Worm (Caenorhabditis elegans): ENCODE measurements around the gene F01F1.2.

The F01F1.2 gene

DNA sequence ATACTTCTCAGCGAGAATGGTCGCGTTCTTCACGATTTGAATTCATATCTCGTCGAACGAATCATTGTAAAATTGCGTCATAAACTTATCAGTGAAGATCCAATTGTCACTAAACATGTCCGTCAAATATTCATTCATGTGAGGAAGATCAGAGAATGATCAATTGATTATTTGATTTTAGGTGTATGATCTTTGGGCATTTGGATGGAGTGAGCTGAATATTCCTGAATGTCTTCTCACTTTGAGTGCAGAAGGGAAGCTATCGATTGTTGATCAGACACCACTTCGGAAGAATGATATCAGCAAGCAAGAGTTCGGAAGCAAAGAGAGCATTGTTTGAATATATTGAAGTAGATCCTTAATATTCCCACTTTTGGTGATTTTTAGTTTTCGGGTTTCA is 4.1 kb upstream of the F01F1.2 start (continued):
- TF ChIP-seq nhr-11 (tag; optimal IDR thresholded peaks at IDR 0.05), result no peak
- no peak for TF ChIP-seq unc-98 (GFP tag; IDR thresholded peaks at IDR 0.05)
- TF ChIP-seq rnt-1 (tag; optimal IDR thresholded peaks at IDR 0.05), result no peak
- TF ChIP-seq mdl-1 (tag; optimal IDR thresholded peaks at IDR 0.05), result no peak
- no peak for TF ChIP-seq ztf-11 (tag; optimal IDR thresholded peaks at IDR 0.05)
- TF ChIP-seq mef-2 (tag; optimal IDR thresholded peaks at IDR 0.05), result no peak
- TF ChIP-seq nhr-84 (tag; optimal IDR thresholded peaks at IDR 0.05), result no peak
- peak in 1 of 2 experiments; percentile 14 for TF ChIP-seq efl-1 (optimal IDR thresholded peaks at IDR 0.05)
- peak in 1 of 2 experiments; percentile 60 for TF ChIP-seq efl-1 (GFP tag; optimal IDR thresholded peaks at IDR 0.05 in 1 of 2)
- peak; percentile 65 for TF ChIP-seq aly-2 (tag; optimal IDR thresholded peaks at IDR 0.05)
- TF ChIP-seq ztf-4 (tag; optimal IDR thresholded peaks at IDR 0.05), result peak; percentile 54
- TF ChIP-seq nhr-90 (tag; optimal IDR thresholded peaks at IDR 0.05; ENCODE audit: poor library complexity), result peak; percentile 85
- peak; percentile 16 for TF ChIP-seq xbp-1 (tag; optimal IDR thresholded peaks at IDR 0.05)
- TF ChIP-seq sptf-1 (tag; optimal IDR thresholded peaks at IDR 0.05), result no peak
- TF ChIP-seq ceh-82 (tag; optimal IDR thresholded peaks at IDR 0.05), result no peak
- TF ChIP-seq sox-4 (tag; optimal IDR thresholded peaks at IDR 0.05), result no peak
- peak in 1 of 2 experiments; percentile 24 for TF ChIP-seq lsy-2 (tag; optimal IDR thresholded peaks at IDR 0.05)
- TF ChIP-seq lin-15B (tag; optimal IDR thresholded peaks at IDR 0.05), result no peak
- no peak for TF ChIP-seq F16B12.6 (tag; optimal IDR thresholded peaks at IDR 0.05)
- peak; percentile 22; the same call in 1 of the 2 replicates for TF ChIP-seq grh-1 (GFP tag; IDR thresholded peaks at IDR 0.05)
- TF ChIP-seq nhr-20 (tag; optimal IDR thresholded peaks at IDR 0.05), result peak; percentile 77
- no peak for TF ChIP-seq isw-1 (GFP tag; IDR thresholded peaks at IDR 0.05)
- peak; percentile 86 for TF ChIP-seq nhr-85 (tag)
- TF ChIP-seq ceh-63 (GFP tag; optimal IDR thresholded peaks at IDR 0.05), result no peak
- TF ChIP-seq hpl-2 (GFP tag; optimal IDR thresholded peaks at IDR 0.05), result no peak
- peak in 1 of 2 experiments; percentile 72 for TF ChIP-seq lin-35 (GFP tag; optimal IDR thresholded peaks at IDR 0.05)
- no peak for TF ChIP-seq aha-1 (tag; optimal IDR thresholded peaks at IDR 0.05)
- TF ChIP-seq zip-4 (GFP tag; optimal IDR thresholded peaks at IDR 0.05), result no peak
- TF ChIP-seq mep-1 (tag; optimal IDR thresholded peaks at IDR 0.05), result no peak
- no peak for TF ChIP-seq dsc-1 (tag; optimal IDR thresholded peaks at IDR 0.05)
- TF ChIP-seq nhr-76 (tag; optimal IDR thresholded peaks at IDR 0.05), result no peak
- TF ChIP-seq snu-23 (GFP tag; optimal IDR thresholded peaks at IDR 0.05), result peak; percentile 75
- peak; percentile 83 for TF ChIP-seq nhr-71 (tag; optimal IDR thresholded peaks at IDR 0.05)
- no peak for TF ChIP-seq fkh-8 (tag; optimal IDR thresholded peaks at IDR 0.05)
- peak; percentile 47 for TF ChIP-seq nhr-47 (tag; optimal IDR thresholded peaks at IDR 0.05)
- peak; percentile 91 for TF ChIP-seq ama-1 (optimal IDR thresholded peaks at IDR 0.05)
- TF ChIP-seq lin-13 (GFP tag; optimal IDR thresholded peaks at IDR 0.05), result peak; percentile 46
- TF ChIP-seq nhr-19 (GFP tag; conservative IDR thresholded peaks at IDR 0.05), result peak; percentile 58
- TF ChIP-seq hlh-4 (tag; optimal IDR thresholded peaks at IDR 0.05), result no peak
- TF ChIP-seq dpl-1 (GFP tag; optimal IDR thresholded peaks at IDR 0.05), result peak in 1 of 3 experiments; percentile 31
- TF ChIP-seq blmp-1 (tag; optimal IDR thresholded peaks at IDR 0.05), result peak; percentile 39
- TF ChIP-seq elt-3 (tag; optimal IDR thresholded peaks at IDR 0.05), result peak in 4 of 6 experiments; percentile 7 to 51 (median 35)
- no peak for TF ChIP-seq ceh-8 (GFP tag; optimal IDR thresholded peaks at IDR 0.05)
- TF ChIP-seq nhr-28 (tag; optimal IDR thresholded peaks at IDR 0.05), result no peak
- TF ChIP-seq alr-1 (tag; optimal IDR thresholded peaks at IDR 0.05; ENCODE audit: borderline replicate concordance), result no peak
- no peak for TF ChIP-seq unc-30 (tag; optimal IDR thresholded peaks at IDR 0.05)
- TF ChIP-seq fkh-10 (GFP tag; optimal IDR thresholded peaks at IDR 0.05), result no peak
- no peak for TF ChIP-seq jun-1 (tag; optimal IDR thresholded peaks at IDR 0.05)
- no peak for TF ChIP-seq sup-37 (GFP tag; optimal IDR thresholded peaks at IDR 0.05)
- TF ChIP-seq lir-3 (tag; optimal IDR thresholded peaks at IDR 0.05; ENCODE audit: poor library complexity), result no peak
- peak; percentile 11 for TF ChIP-seq swsn-7 (tag; optimal IDR thresholded peaks at IDR 0.05)
- TF ChIP-seq pax-3 (tag; optimal IDR thresholded peaks at IDR 0.05), result no peak
- TF ChIP-seq vab-15 (tag; optimal IDR thresholded peaks at IDR 0.05), result no peak
- no peak for TF ChIP-seq fkh-4 (tag; optimal IDR thresholded peaks at IDR 0.05; ENCODE audit: borderline replicate concordance)
